Fruit fly (Drosophila melanogaster) whole organism, embryonic: Measurements from ENCODE around the gene CG32267.
A peak's percentile ranks its signal among the peaks of the same experiment; 100 is the strongest.

Experiments
- Aef1 ChIP-seq: fragments of 200-800 bp; sonication (Bioruptor generic); IDR thresholded peaks from 3 replicates; pipeline ENCODE4 v1.3.6; 2022; ENCODE audit warnings: missing biosample characterization, missing genetic modification characterization
- Antp ChIP-seq: fragments of 200-800 bp; sonication (Bioruptor generic); optimal IDR thresholded peaks from 3 replicates; lab custom pipeline; 2016; ENCODE audit warnings: missing biosample characterization, missing genetic modification characterization
- Atf-2 ChIP-seq: fragments of 200-800 bp; sonication (Bioruptor generic); optimal IDR thresholded peaks from 2 replicates; lab custom pipeline; 2016; ENCODE audit warnings: missing biosample characterization, missing genetic modification characterization
- Awh ChIP-seq: fragments of 200-800 bp; sonication (Bioruptor generic); IDR thresholded peaks from 2 replicates; pipeline ENCODE4, ENCODE4 v1.3.6; 2022; ENCODE audit warnings: missing biosample characterization, missing genetic modification characterization
- CG10431 ChIP-seq: fragments of 200-800 bp; sonication (Bioruptor generic); optimal IDR thresholded peaks from 3 replicates; lab custom pipeline; 2018; ENCODE audit warnings: missing biosample characterization, mild to moderate bottlenecking, missing genetic modification characterization
- CG10462 ChIP-seq: fragments of 200-800 bp; sonication (Bioruptor generic); optimal IDR thresholded peaks from 2 replicates; lab custom pipeline; 2016; ENCODE audit warnings: missing biosample characterization, missing genetic modification characterization
- CG10654 ChIP-seq: fragments of 200-800 bp; sonication (Bioruptor generic); optimal IDR thresholded peaks from 2 replicates; lab custom pipeline; 2016; ENCODE audit warnings: missing biosample characterization, missing genetic modification characterization
- CG11093 ChIP-seq: fragments of 200-800 bp; sonication (Bioruptor generic); IDR thresholded peaks from 3 replicates; pipeline ENCODE4 v1.3.6; 2022; ENCODE audit warnings: missing biosample characterization, missing genetic modification characterization
- CG12299 ChIP-seq: fragments of 200-800 bp; sonication (Bioruptor generic); optimal IDR thresholded peaks from 2 replicates; lab custom pipeline; 2018; ENCODE audit warnings: missing biosample characterization, mild to moderate bottlenecking, missing genetic modification characterization
- CG14050 ChIP-seq: fragments of 200-800 bp; sonication (Bioruptor generic); IDR thresholded peaks from 3 replicates; pipeline ENCODE4 v1.3.6; 2022; ENCODE audit warnings: missing biosample characterization, missing genetic modification characterization
- CG14965 ChIP-seq: fragments of 200-800 bp; sonication (Bioruptor generic); optimal IDR thresholded peaks from 2 replicates; lab custom pipeline; 2016; ENCODE audit warnings: missing biosample characterization, missing genetic modification characterization, borderline replicate concordance
- CG15696 ChIP-seq: fragments of 200-800 bp; sonication (Bioruptor generic); optimal IDR thresholded peaks from 2 replicates; lab custom pipeline; 2019; ENCODE audit warnings: missing biosample characterization, mild to moderate bottlenecking, missing genetic modification characterization, moderate library complexity
- CG16815 ChIP-seq: fragments of 200-800 bp; sonication (Bioruptor generic); optimal IDR thresholded peaks from 3 replicates; lab custom pipeline; 2017; ENCODE audit warnings: missing biosample characterization, mild to moderate bottlenecking, missing genetic modification characterization
- CG17186 ChIP-seq: fragments of 200-800 bp; sonication (Bioruptor generic); optimal IDR thresholded peaks from 3 replicates; lab custom pipeline; 2017; ENCODE audit warnings: missing biosample characterization, missing genetic modification reagents, missing genetic modification characterization
- CG1832 ChIP-seq: fragments of 200-800 bp; sonication (Bioruptor generic); optimal IDR thresholded peaks from 2 replicates; lab custom pipeline; 2017; ENCODE audit warnings: missing biosample characterization, mild to moderate bottlenecking, missing genetic modification characterization, inconsistent platforms
- CG2116 ChIP-seq: fragments of 200-800 bp; sonication (Bioruptor generic); optimal IDR thresholded peaks from 3 replicates; lab custom pipeline; 2018; ENCODE audit warnings: missing biosample characterization, mild to moderate bottlenecking, missing genetic modification characterization
- CG33213 ChIP-seq: fragments of 200-800 bp; sonication (Bioruptor generic); optimal IDR thresholded peaks from 3 replicates; lab custom pipeline; 2016; ENCODE audit warnings: missing biosample characterization, missing genetic modification characterization
- CG4328 ChIP-seq: fragments of 200-800 bp; sonication (Bioruptor generic); optimal IDR thresholded peaks from 3 replicates; lab custom pipeline; 2017; ENCODE audit warnings: missing biosample characterization, missing genetic modification reagents, missing genetic modification characterization
- CG5245 ChIP-seq: fragments of 200-800 bp; sonication (Bioruptor generic); optimal IDR thresholded peaks from 3 replicates; lab custom pipeline; 2016; ENCODE audit warnings: missing biosample characterization, missing genetic modification characterization
- CG6791 ChIP-seq: fragments of 200-800 bp; sonication (Bioruptor generic); IDR thresholded peaks from 3 replicates; pipeline ENCODE4 v1.3.6; 2022; ENCODE audit warnings: missing biosample characterization, missing genetic modification characterization; ENCODE audit not compliant: partially characterized antibody
- D19A ChIP-seq: fragments of 200-800 bp; optimal IDR thresholded peaks from 3 replicates; lab custom pipeline; 2019; ENCODE audit warnings: missing biosample characterization, mild to moderate bottlenecking, missing genetic modification characterization, moderate library complexity
- Hr3 ChIP-seq: fragments of 200-800 bp; sonication (Bioruptor generic); optimal IDR thresholded peaks from 3 replicates; lab custom pipeline; 2016; ENCODE audit warnings: missing biosample characterization, missing genetic modification characterization
- Max ChIP-seq: fragments of 200-800 bp; sonication (Bioruptor generic); optimal IDR thresholded peaks from 2 replicates; lab custom pipeline; 2016; ENCODE audit warnings: missing biosample characterization, mild to moderate bottlenecking, missing genetic modification characterization
- NFAT ChIP-seq: fragments of 200-800 bp; sonication (Bioruptor generic); IDR thresholded peaks from 2 replicates; pipeline ENCODE4 v1.3.6; 2022; ENCODE audit warnings: missing biosample characterization, missing genetic modification characterization
- NK7.1 ChIP-seq: fragments of 200-800 bp; sonication (Bioruptor generic); optimal IDR thresholded peaks from 3 replicates; lab custom pipeline; 2016; ENCODE audit warnings: missing biosample characterization, missing genetic modification characterization
- Oaz ChIP-seq: fragments of 200-800 bp; sonication (Bioruptor generic); IDR thresholded peaks from 2 replicates; pipeline ENCODE4 v1.3.6; 2022; ENCODE audit warnings: missing biosample characterization, missing genetic modification characterization
- Rfx ChIP-seq: fragments of 200-800 bp; sonication (Bioruptor generic); IDR thresholded peaks from 2 replicates; pipeline ENCODE4 v1.3.6; 2022; ENCODE audit warnings: missing biosample characterization, missing genetic modification characterization
- Taf1 ChIP-seq: fragments of 200-800 bp; sonication (Bioruptor generic); IDR thresholded peaks from 2 replicates; pipeline ENCODE4 v1.3.6; 2022; ENCODE audit warnings: missing biosample characterization, missing genetic modification characterization
- amos ChIP-seq: fragments of 200-800 bp; sonication (Bioruptor generic); IDR thresholded peaks from 2 replicates; pipeline ENCODE4 v1.3.6; 2022; ENCODE audit warnings: missing biosample characterization, missing genetic modification characterization; ENCODE audit not compliant: partially characterized antibody
- bsh ChIP-seq, 2 experiments: fragments of 200-800 bp; sonication (Bioruptor generic); optimal IDR thresholded peaks; 2 replicates each; lab custom pipeline; 2017 to 2018; ENCODE audit warnings: mild to moderate bottlenecking in 2 of 2, missing biosample characterization in 2 of 2, missing genetic modification characterization in 2 of 2, moderate library complexity in 1 of 2
- cad ChIP-seq: fragments of >200 bp; optimal IDR thresholded peaks from 2 replicates; lab custom pipeline; 2017; ENCODE audit warnings: missing biosample characterization, missing genetic modification characterization
- fd102C ChIP-seq: fragments of 200-800 bp; sonication (Bioruptor generic); optimal IDR thresholded peaks from 2 replicates; lab custom pipeline; 2018; ENCODE audit warnings: missing biosample characterization, mild to moderate bottlenecking, missing genetic modification characterization, moderate library complexity
- grau ChIP-seq: fragments of 200-800 bp; optimal IDR thresholded peaks from 3 replicates; lab custom pipeline; 2019; ENCODE audit warnings: missing biosample characterization, mild to moderate bottlenecking, missing genetic modification characterization, moderate library complexity
- gsb-n ChIP-seq: fragments of 200-800 bp; sonication (Bioruptor generic); optimal IDR thresholded peaks from 3 replicates; lab custom pipeline; 2018; ENCODE audit warnings: missing biosample characterization, mild to moderate bottlenecking, missing genetic modification characterization
- lmd ChIP-seq: fragments of 200-800 bp; sonication (Bioruptor generic); IDR thresholded peaks from 2 replicates; pipeline ENCODE4 v1.3.6; 2022; ENCODE audit warnings: missing biosample characterization, missing genetic modification characterization
- luna ChIP-seq: fragments of 200-800 bp; sonication (Bioruptor generic); optimal IDR thresholded peaks from 2 replicates; lab custom pipeline; 2016; ENCODE audit warnings: missing biosample characterization, missing genetic modification characterization
- nom ChIP-seq: fragments of 200-800 bp; sonication (Bioruptor generic); optimal IDR thresholded peaks from 2 replicates; lab custom pipeline; 2017; ENCODE audit warnings: missing biosample characterization, missing genetic modification characterization, mild to moderate bottlenecking, moderate library complexity, missing genetic modification reagents
- odd ChIP-seq: fragments of 200-800 bp; sonication (Bioruptor generic); optimal IDR thresholded peaks from 2 replicates; lab custom pipeline; 2017; ENCODE audit warnings: missing biosample characterization, mild to moderate bottlenecking, missing genetic modification characterization
- peb ChIP-seq: fragments of 200-800 bp; sonication (Bioruptor generic); IDR thresholded peaks from 2 replicates; pipeline ENCODE4 v1.3.6; 2022; ENCODE audit warnings: missing biosample characterization, missing genetic modification characterization
- pho ChIP-seq: fragments of 200-800 bp; sonication (Bioruptor generic); optimal IDR thresholded peaks from 2 replicates; lab custom pipeline; 2016; ENCODE audit warnings: missing biosample characterization, missing genetic modification characterization
- pita ChIP-seq: fragments of 200-800 bp; sonication (Bioruptor generic); optimal IDR thresholded peaks from 2 replicates; lab custom pipeline; 2017; ENCODE audit warnings: missing biosample characterization, mild to moderate bottlenecking, missing genetic modification characterization
- pros ChIP-seq: fragments of 200-800 bp; sonication (Bioruptor generic); optimal IDR thresholded peaks from 3 replicates; lab custom pipeline; 2019; ENCODE audit warnings: missing biosample characterization, mild to moderate bottlenecking, missing genetic modification characterization, moderate library complexity
- salm ChIP-seq: fragments of 200-800 bp; sonication (Bioruptor generic); optimal IDR thresholded peaks from 2 replicates; lab custom pipeline; 2018; ENCODE audit warnings: missing biosample characterization, mild to moderate bottlenecking, missing genetic modification characterization
- shn ChIP-seq: fragments of 200-800 bp; sonication (Bioruptor generic); optimal IDR thresholded peaks from 3 replicates; lab custom pipeline; 2016; ENCODE audit warnings: missing biosample characterization, missing genetic modification characterization
- sisA ChIP-seq: fragments of 200-800 bp; sonication (Bioruptor generic); IDR thresholded peaks from 2 replicates; pipeline ENCODE4 v1.3.6; 2022; ENCODE audit warnings: missing biosample characterization, missing genetic modification characterization
- sna ChIP-seq: fragments of 200-800 bp; sonication (Bioruptor generic); IDR thresholded peaks from 2 replicates; pipeline ENCODE4 v1.3.6; 2022; ENCODE audit warnings: missing biosample characterization, missing genetic modification characterization; ENCODE audit not compliant: partially characterized antibody
- stwl ChIP-seq: fragments of 200-800 bp; sonication (Bioruptor generic); optimal IDR thresholded peaks from 3 replicates; lab custom pipeline; 2018; ENCODE audit warnings: missing biosample characterization, mild to moderate bottlenecking, missing genetic modification characterization, moderate library complexity
- tin ChIP-seq: fragments of 200-800 bp; sonication (Bioruptor generic); optimal IDR thresholded peaks from 3 replicates; lab custom pipeline; 2016; ENCODE audit warnings: missing biosample characterization, missing genetic modification characterization
- ttk ChIP-seq: fragments of 200-800 bp; sonication (Bioruptor generic); IDR thresholded peaks from 2 replicates; pipeline ENCODE4 v2.1.2; 2022; ENCODE audit warnings: missing biosample characterization, missing genetic modification characterization
- vnd ChIP-seq: fragments of 200-800 bp; sonication (Bioruptor generic); IDR thresholded peaks from 3 replicates; pipeline ENCODE4 v1.3.6; 2022; ENCODE audit warnings: missing biosample characterization, missing genetic modification characterization; ENCODE audit not compliant: partially characterized antibody

The CG32267 gene

DNA sequence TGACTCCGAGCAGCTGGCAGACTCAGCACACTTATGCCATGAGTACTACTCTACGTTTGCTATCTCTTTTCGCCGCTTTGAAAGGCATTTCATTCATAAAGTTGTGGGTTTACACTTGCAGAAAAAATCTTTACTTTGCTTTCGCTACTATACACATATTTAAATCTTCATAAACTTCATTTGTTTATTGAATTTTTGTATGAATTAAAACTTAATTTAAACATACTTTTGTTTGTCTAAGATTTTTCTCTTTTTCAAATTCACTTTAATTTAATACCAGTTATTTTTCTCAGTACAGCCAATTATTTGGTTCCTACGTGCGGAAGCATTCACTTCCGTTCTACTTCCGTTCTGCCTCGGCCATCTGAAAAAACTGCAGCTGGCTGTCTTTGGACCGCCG is 33.4 kb downstream of the CG32267 start (continued):
- TF ChIP-seq ttk (GFP tag; lab: Robert Waterston, UW) = peak; percentile 54; the same call in 1 of the 2 replicates
- no peak for TF ChIP-seq luna (GFP tag; lab: Kevin White, UChicago)
- no peak for TF ChIP-seq cad (GFP tag; lab: Kevin White, UChicago)
- no peak for TF ChIP-seq CG14050 (GFP tag; lab: Robert Waterston, UW)
- no peak for TF ChIP-seq Aef1 (GFP tag; lab: Robert Waterston, UW)
- TF ChIP-seq CG1832 (GFP tag; lab: Kevin White, UChicago) = peak; percentile 19
- TF ChIP-seq CG16815 = peak; percentile 57
- peak; percentile 49; the same call in 1 of the 2 replicates for TF ChIP-seq lmd
- TF ChIP-seq sna (GFP tag; lab: Robert Waterston, UW) = no peak
- TF ChIP-seq CG33213 = peak; percentile 9
- TF ChIP-seq stwl (tag; lab: Kevin White, UChicago) = peak; percentile 21
- peak; percentile 54 for TF ChIP-seq salm
- peak; percentile 40; the same call in 1 of the 2 replicates for TF ChIP-seq Rfx (GFP tag; lab: Robert Waterston, UW)
- TF ChIP-seq pita (GFP tag; lab: Kevin White, UChicago) = no peak
- TF ChIP-seq sisA (GFP tag; lab: Robert Waterston, UW) = peak; percentile 50; the same call in 1 of the 2 replicates
- peak; percentile 49 for TF ChIP-seq Antp (GFP tag; lab: Kevin White, UChicago)
- peak; percentile 20 for TF ChIP-seq CG17186
- TF ChIP-seq NFAT = no peak
- no peak for TF ChIP-seq CG6791 (GFP tag; lab: Robert Waterston, UW)
- peak; percentile 81 for TF ChIP-seq CG15696 (tag; lab: Kevin White, UChicago)
- no peak for TF ChIP-seq CG14965
- peak in 1 of 2 experiments; percentile 85 for TF ChIP-seq bsh (GFP tag; optimal IDR thresholded peaks at IDR 0.05; lab: Kevin White, UChicago)
- TF ChIP-seq D19A (tag; lab: Kevin White, UChicago) = peak; percentile 72
- no peak for TF ChIP-seq CG10431 (GFP tag; lab: Kevin White, UChicago)
- 0 out of 2 replicates have a peak, but pooled peaks have one; percentile 25 for TF ChIP-seq peb
- TF ChIP-seq CG12299 (tag; lab: Kevin White, UChicago) = no peak
- peak; percentile 17 for TF ChIP-seq NK7.1
- TF ChIP-seq CG4328 = no peak
- peak; percentile 58 for TF ChIP-seq CG10462 (GFP tag; lab: Kevin White, UChicago)
- peak; percentile 11 for TF ChIP-seq pho (GFP tag; lab: Kevin White, UChicago)
- 0 out of 2 replicates have a peak, but pooled peaks have one; percentile 18 for TF ChIP-seq Oaz (GFP tag; lab: Robert Waterston, UW)
- TF ChIP-seq shn (GFP tag; lab: Kevin White, UChicago) = peak; percentile 9
- TF ChIP-seq amos (GFP tag; lab: Robert Waterston, UW) = no peak
- peak; percentile 52 for TF ChIP-seq fd102C
- TF ChIP-seq pros (GFP tag; lab: Kevin White, UChicago) = peak; percentile 62
- peak; percentile 82 for TF ChIP-seq gsb-n (tag; lab: Kevin White, UChicago)
- peak; percentile 64 for TF ChIP-seq Awh (GFP tag; lab: Robert Waterston, UW)
- no peak for TF ChIP-seq vnd (GFP tag; lab: Robert Waterston, UW)
- peak; percentile 50 for TF ChIP-seq Hr3
- peak; percentile 48 for TF ChIP-seq Atf-2 (GFP tag; lab: Kevin White, UChicago)
- TF ChIP-seq grau (tag; lab: Kevin White, UChicago) = peak; percentile 75
- TF ChIP-seq Max = peak; percentile 36
- peak; percentile 23 for TF ChIP-seq odd (GFP tag; lab: Kevin White, UChicago)
- no peak for TF ChIP-seq nom (GFP tag; lab: Kevin White, UChicago)
- TF ChIP-seq CG10654 = peak; percentile 44
- TF ChIP-seq CG11093 = no peak
- TF ChIP-seq Taf1 (GFP tag; lab: Robert Waterston, UW) = no peak
- peak; percentile 69 for TF ChIP-seq CG5245
- TF ChIP-seq tin (GFP tag; lab: Kevin White, UChicago) = peak; percentile 68
- TF ChIP-seq CG2116 (GFP tag; lab: Kevin White, UChicago) = no peak
